Worm (Caenorhabditis elegans) whole organism, mixed stage, embryonic: ENCODE results near the gene C50H2.4.

Experiments
- M03D4.4 ChIP-seq: sonication (generic microtip); optimal IDR thresholded peaks from 2 replicates; lab custom pipeline; 2017; ENCODE audit warnings: mild to moderate bottlenecking, missing genetic modification characterization, missing compliant biosample characterization
- ceh-39 ChIP-seq: fragments of 150-350 bp; optimal IDR thresholded peaks from 2 replicates; lab custom pipeline; 2014; ENCODE audit warnings: missing biosample characterization, missing genetic modification characterization
- ceh-43 ChIP-seq: fragments of 200-800 bp; sonication (Bioruptor generic); optimal IDR thresholded peaks from 2 replicates; lab custom pipeline; 2018; ENCODE audit warnings: mild to moderate bottlenecking, missing genetic modification characterization, moderate library complexity, missing compliant biosample characterization
- ceh-83 ChIP-seq: fragments of 200-800 bp; sonication (Bioruptor generic); optimal IDR thresholded peaks from 2 replicates; lab custom pipeline; 2018; ENCODE audit warnings: mild to moderate bottlenecking, missing genetic modification characterization, missing compliant biosample characterization
- ces-1 ChIP-seq: fragments of 150-350 bp; optimal IDR thresholded peaks from 2 replicates; lab custom pipeline; 2014; ENCODE audit warnings: missing biosample characterization, missing genetic modification reagents, missing genetic modification characterization
- cnd-1 ChIP-seq: fragments of 200-800 bp; sonication (Bioruptor generic); optimal IDR thresholded peaks from 2 replicates; lab custom pipeline; 2018; ENCODE audit warnings: mild to moderate bottlenecking, missing genetic modification characterization, missing compliant biosample characterization
- drap-1 ChIP-seq: fragments of 200-800 bp; sonication (Bioruptor generic); optimal IDR thresholded peaks from 3 replicates; lab custom pipeline; 2018; ENCODE audit warnings: mild to moderate bottlenecking, missing genetic modification characterization, missing compliant biosample characterization
- elt-3 ChIP-seq: fragments of 150-350 bp; optimal IDR thresholded peaks from 2 replicates; lab custom pipeline; 2014; ENCODE audit warnings: missing biosample characterization, missing genetic modification characterization
- flh-1 ChIP-seq: fragments of 200-800 bp; sonication (Bioruptor generic); optimal IDR thresholded peaks from 2 replicates; lab custom pipeline; 2018; ENCODE audit warnings: mild to moderate bottlenecking, missing genetic modification characterization, moderate library complexity, missing compliant biosample characterization
- ham-2 ChIP-seq: fragments of 200-800 bp; sonication (Bioruptor generic); optimal IDR thresholded peaks from 2 replicates; lab custom pipeline; 2018; ENCODE audit warnings: mild to moderate bottlenecking, missing genetic modification characterization, missing compliant biosample characterization
- hlh-1 ChIP-seq: fragments of 150-350 bp; optimal IDR thresholded peaks from 2 replicates; lab custom pipeline; 2014; ENCODE audit warnings: missing biosample characterization, missing genetic modification reagents, missing genetic modification characterization
- lin-13 ChIP-seq: fragments of 150-350 bp; optimal IDR thresholded peaks from 2 replicates; lab custom pipeline; 2014; ENCODE audit warnings: missing biosample characterization, missing genetic modification characterization
- lin-32 ChIP-seq: fragments of 200-800 bp; sonication (Bioruptor generic); optimal IDR thresholded peaks from 2 replicates; lab custom pipeline; 2018; ENCODE audit warnings: mild to moderate bottlenecking, missing genetic modification characterization, missing compliant biosample characterization
- lsy-2 ChIP-seq: fragments of 150-350 bp; optimal IDR thresholded peaks from 2 replicates; lab custom pipeline; 2014; ENCODE audit warnings: missing biosample characterization, missing genetic modification characterization
- mab-5 ChIP-seq: fragments of 150-350 bp; optimal IDR thresholded peaks from 2 replicates; lab custom pipeline; 2014; ENCODE audit warnings: missing biosample characterization, missing genetic modification characterization
- mep-1 ChIP-seq: fragments of 150-350 bp; optimal IDR thresholded peaks from 2 replicates; lab custom pipeline; 2017; ENCODE audit warnings: missing biosample characterization, missing genetic modification reagents, missing genetic modification characterization, inconsistent platforms
- nhr-12 ChIP-seq: fragments of 150-350 bp; optimal IDR thresholded peaks from 2 replicates; lab custom pipeline; 2014; ENCODE audit warnings: missing biosample characterization, missing genetic modification characterization
- nhr-28 ChIP-seq: fragments of 150-350 bp; optimal IDR thresholded peaks from 2 replicates; lab custom pipeline; 2014; ENCODE audit warnings: missing biosample characterization, missing genetic modification characterization
- nhr-76 ChIP-seq: sonication (generic microtip); optimal IDR thresholded peaks from 2 replicates; lab custom pipeline; 2017; ENCODE audit warnings: missing biosample characterization, missing genetic modification characterization
- pha-4 ChIP-seq: fragments of 150-350 bp; optimal IDR thresholded peaks from 2 replicates; lab custom pipeline; 2018; ENCODE audit warnings: missing biosample characterization, missing genetic modification reagents, missing genetic modification characterization
- sem-2 ChIP-seq: fragments of 200-800 bp; sonication (Bioruptor generic); optimal IDR thresholded peaks from 2 replicates; lab custom pipeline; 2018; ENCODE audit warnings: mild to moderate bottlenecking, missing genetic modification characterization, missing compliant biosample characterization
- sptf-1 ChIP-seq: sonication (generic microtip); optimal IDR thresholded peaks from 2 replicates; lab custom pipeline; 2017; ENCODE audit warnings: mild to moderate bottlenecking, missing genetic modification characterization, moderate library complexity, missing compliant biosample characterization
- tbx-8 ChIP-seq: fragments of 200-800 bp; sonication (Bioruptor generic); optimal IDR thresholded peaks from 2 replicates; lab custom pipeline; 2018; ENCODE audit warnings: mild to moderate bottlenecking, missing genetic modification characterization, moderate library complexity, missing compliant biosample characterization
- unc-120 ChIP-seq: sonication (generic microtip); optimal IDR thresholded peaks from 2 replicates; lab custom pipeline; 2017; ENCODE audit warnings: missing genetic modification characterization, missing compliant biosample characterization; ENCODE audit not compliant: poor library complexity, severe bottlenecking
- unc-62 ChIP-seq: fragments of 150-350 bp; optimal IDR thresholded peaks from 2 replicates; lab custom pipeline; 2014; ENCODE audit warnings: missing biosample characterization, missing genetic modification reagents, missing genetic modification characterization
- zip-8 ChIP-seq: fragments of 150-350 bp; optimal IDR thresholded peaks from 2 replicates; lab custom pipeline; 2014; ENCODE audit warnings: missing biosample characterization, missing genetic modification characterization
- ztf-11 ChIP-seq: fragments of 150-350 bp; optimal IDR thresholded peaks from 2 replicates; lab custom pipeline; 2014; ENCODE audit warnings: missing biosample characterization, missing genetic modification characterization

The C50H2.4 gene

DNA sequence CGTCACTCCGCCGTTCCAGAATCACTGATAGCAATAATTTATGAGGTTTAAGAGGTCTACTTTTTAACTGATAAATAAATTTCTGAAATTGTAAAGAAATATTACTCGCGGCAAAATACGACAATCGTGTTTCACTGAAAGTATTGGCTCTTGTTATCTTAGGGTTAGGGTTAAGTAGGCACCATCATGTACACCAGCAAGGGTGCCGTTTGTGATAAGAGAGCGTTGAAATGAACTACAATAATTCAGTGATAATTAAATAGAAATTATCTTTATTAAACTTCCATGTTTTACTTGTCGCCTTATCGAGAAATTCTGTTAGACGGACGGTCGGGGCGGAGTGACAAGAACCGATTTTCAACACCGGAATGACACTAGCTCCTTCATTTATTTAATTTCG lies 8.9 kb downstream of the C50H2.4 start:
- TF ChIP-seq nhr-76 (tag; lab: Kevin White, UChicago) (no peak), cnd-1 (tag; lab: Kevin White, UChicago) (no peak), ztf-11 (tag; lab: Kevin White, UChicago) (no peak), tbx-8 (GFP tag; lab: Kevin White, UChicago) (no peak)

DNA sequence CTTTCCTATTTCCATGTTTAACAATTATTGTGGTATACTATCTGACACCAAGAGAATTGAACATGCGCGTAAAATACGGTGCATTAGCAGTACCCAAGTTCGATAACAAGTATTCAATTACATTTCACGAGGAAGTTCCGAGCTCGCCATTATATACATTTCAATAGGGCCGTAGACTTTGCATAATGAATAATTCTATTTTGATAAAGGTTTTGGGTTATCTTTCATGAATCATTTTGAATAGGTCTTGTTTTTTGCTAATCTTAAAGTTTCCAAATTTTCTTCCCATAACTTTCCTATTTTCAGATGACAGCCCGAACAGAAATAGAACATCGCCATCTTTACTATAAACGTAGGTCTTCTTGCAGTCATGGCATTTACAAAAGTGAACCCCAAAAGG lies 9.5 kb downstream of the C50H2.4 start, which contains the start of gene C50H2.13:
Gene C50H2.13 (plus strand): TSS at position 301 of the 400 bp plus-strand sequence.
- no peak for TF ChIP-seq ham-2 (GFP tag; lab: Kevin White, UChicago)
- TF ChIP-seq unc-62 (GFP tag; lab: Kevin White, UChicago), result no peak
- no peak for TF ChIP-seq pha-4 (tag; lab: Kevin White, UChicago)
- no peak for TF ChIP-seq elt-3 (tag; lab: Kevin White, UChicago)
- no peak for TF ChIP-seq ztf-11 (tag; lab: Kevin White, UChicago)
- TF ChIP-seq nhr-28, result no peak
- TF ChIP-seq cnd-1 (tag; lab: Kevin White, UChicago), result no peak
- no peak for TF ChIP-seq ceh-39 (tag; lab: Kevin White, UChicago)
- no peak for TF ChIP-seq nhr-12 (tag; lab: Kevin White, UChicago)
- TF ChIP-seq unc-120 (tag; lab: Kevin White, UChicago), result no peak
- TF ChIP-seq, all 35 proteins: peak for 0

DNA sequence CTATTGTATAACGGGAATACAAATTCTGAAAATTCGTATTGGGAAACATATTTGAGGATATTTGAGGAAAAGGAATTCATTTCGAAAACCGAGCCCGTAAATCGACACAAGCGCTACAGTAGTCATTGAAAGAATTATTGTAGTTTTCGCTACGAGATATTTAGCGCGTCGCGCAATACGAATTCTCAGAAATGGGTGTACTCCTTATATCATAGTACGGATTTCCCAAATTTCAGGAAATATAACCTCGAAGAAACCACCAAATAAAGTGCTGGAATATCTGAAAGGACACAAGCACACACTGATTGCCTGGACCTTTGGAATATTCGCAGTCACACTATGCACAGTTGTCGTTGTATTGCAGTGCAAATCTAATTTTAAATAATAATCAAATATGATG lies 10.6 kb downstream of the C50H2.4 start:
- no peak for TF ChIP-seq lin-13 (tag; lab: Kevin White, UChicago)
- TF ChIP-seq ceh-43 (GFP tag; lab: Kevin White, UChicago), result no peak
- no peak for TF ChIP-seq tbx-8 (GFP tag; lab: Kevin White, UChicago)
- TF ChIP-seq M03D4.4 (tag; lab: Kevin White, UChicago), result no peak
- TF ChIP-seq zip-8 (tag; lab: Kevin White, UChicago), result no peak
- no peak for TF ChIP-seq ztf-11 (tag; lab: Kevin White, UChicago)
- no peak for TF ChIP-seq ham-2 (GFP tag; lab: Kevin White, UChicago)
- no peak for TF ChIP-seq unc-120 (tag; lab: Kevin White, UChicago)
- no peak for TF ChIP-seq ces-1 (GFP tag; lab: Kevin White, UChicago)
- TF ChIP-seq flh-1, result no peak
- TF ChIP-seq nhr-28, result no peak
- no peak for TF ChIP-seq unc-62 (GFP tag; lab: Kevin White, UChicago)
- no peak for TF ChIP-seq hlh-1 (tag; lab: Kevin White, UChicago)
- no peak for TF ChIP-seq lin-32 (GFP tag; lab: Kevin White, UChicago)
- TF ChIP-seq mep-1, result no peak
- no peak for TF ChIP-seq elt-3 (tag; lab: Kevin White, UChicago)
- no peak for TF ChIP-seq nhr-12 (tag; lab: Kevin White, UChicago)
- no peak for TF ChIP-seq drap-1 (GFP tag; lab: Kevin White, UChicago)

DNA sequence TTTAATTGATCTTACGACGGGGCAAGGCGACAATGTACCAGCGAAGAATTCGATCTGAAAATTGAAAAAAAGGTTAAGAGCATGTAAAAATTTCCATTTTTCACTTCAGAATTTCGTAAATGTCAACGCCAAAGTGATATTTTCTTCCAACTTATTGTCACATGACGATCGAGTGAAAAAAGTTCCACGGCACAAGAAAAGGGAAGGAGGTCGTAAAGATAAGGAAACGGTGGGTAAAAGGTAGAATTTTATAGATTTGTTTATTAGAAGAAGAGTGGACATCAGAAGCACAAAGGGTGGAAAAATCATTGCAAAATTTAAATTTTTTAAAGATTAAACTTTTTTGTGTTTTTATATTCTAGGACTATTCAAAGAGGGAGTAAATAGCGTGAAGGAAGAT lies 11.2 kb downstream of the C50H2.4 start:
- TF ChIP-seq sem-2 (GFP tag; lab: Kevin White, UChicago) (no peak), unc-62 (GFP tag; lab: Kevin White, UChicago) (no peak), tbx-8 (GFP tag; lab: Kevin White, UChicago) (no peak), cnd-1 (tag; lab: Kevin White, UChicago) (no peak), unc-120 (tag; lab: Kevin White, UChicago) (no peak), mab-5 (tag; lab: Kevin White, UChicago) (no peak), sptf-1 (tag; lab: Kevin White, UChicago) (no peak)

DNA sequence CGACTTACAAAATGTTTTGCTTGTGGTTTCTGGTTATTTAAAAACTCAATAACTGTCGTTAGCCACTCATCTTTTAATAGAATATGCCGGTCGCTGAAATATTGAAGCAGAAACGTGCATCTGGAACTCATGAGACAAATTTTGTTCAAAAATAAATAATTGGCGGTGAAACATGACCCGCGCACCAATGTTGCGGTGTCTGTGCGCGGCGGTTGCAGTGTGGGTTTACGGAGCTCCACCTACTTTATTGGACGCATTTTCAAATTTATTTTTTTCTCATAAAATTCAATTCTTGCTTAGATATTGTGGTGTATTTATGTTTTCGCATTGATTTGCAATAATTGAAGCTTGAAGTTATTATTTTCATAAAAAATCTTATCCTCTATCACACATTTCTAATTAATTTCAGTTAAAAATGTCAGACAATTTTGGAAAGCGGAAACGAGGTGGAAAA lies 13.9 kb downstream of the C50H2.4 start, which contains the start of the genes rmh-2 and suds-3:
Gene rmh-2 (minus strand): TSS at position 164 of the 454 bp plus-strand sequence.
Gene suds-3 (plus strand): TSS at position 404 of the 454 bp plus-strand sequence.
- peak; percentile 66 for TF ChIP-seq mep-1
- TF ChIP-seq M03D4.4 (tag; lab: Kevin White, UChicago), result peak; percentile 13
- TF ChIP-seq lsy-2 (tag; lab: Kevin White, UChicago), result peak; percentile 21
- TF ChIP-seq sptf-1 (tag; lab: Kevin White, UChicago), result peak; percentile 0
- TF ChIP-seq ztf-11 (tag; lab: Kevin White, UChicago), result no peak

DNA sequence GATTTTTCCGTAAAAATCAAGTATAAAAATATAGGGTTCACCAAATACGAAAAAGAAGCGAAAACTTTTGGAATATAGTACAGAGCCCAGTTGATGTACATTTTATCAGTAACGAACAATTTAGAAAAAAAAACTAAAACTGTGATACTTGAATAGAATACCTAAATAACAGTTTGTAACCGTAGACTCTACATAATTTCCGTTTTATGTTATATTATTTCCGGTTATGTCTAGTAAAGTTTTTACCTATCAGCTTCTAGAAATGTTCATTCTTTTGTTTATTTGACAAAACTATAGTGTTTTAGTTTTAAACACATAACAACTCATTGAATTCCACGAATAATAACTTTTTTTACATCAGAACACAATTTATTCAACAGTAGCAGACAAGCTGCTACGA lies 20.7 kb downstream of the C50H2.4 start, which contains the start of gene srj-33:
Gene srj-33 (minus strand): TSS at position 101 of the 400 bp plus-strand sequence.
- TF ChIP-seq ceh-83 (GFP tag; lab: Kevin White, UChicago) (no peak), nhr-28 (no peak)
